Worm (Caenorhabditis elegans): ENCODE results near the gene oac-8.

- TF ChIP-seq him-1 (tag; optimal IDR thresholded peaks at IDR 0.05) (no peak), W03F9.2 (tag; optimal IDR thresholded peaks at IDR 0.05) (no peak), dao-5 (tag; optimal IDR thresholded peaks at IDR 0.05) (no peak)
These were observed 46.7 kb downstream of the oac-8 start, which contains the start of gene F56C4.4 for ce11 chrIV:10630953-10631554.
